Fruit fly (Drosophila melanogaster): ENCODE data around the gene CG45065.

Gene CG45065

DNA sequence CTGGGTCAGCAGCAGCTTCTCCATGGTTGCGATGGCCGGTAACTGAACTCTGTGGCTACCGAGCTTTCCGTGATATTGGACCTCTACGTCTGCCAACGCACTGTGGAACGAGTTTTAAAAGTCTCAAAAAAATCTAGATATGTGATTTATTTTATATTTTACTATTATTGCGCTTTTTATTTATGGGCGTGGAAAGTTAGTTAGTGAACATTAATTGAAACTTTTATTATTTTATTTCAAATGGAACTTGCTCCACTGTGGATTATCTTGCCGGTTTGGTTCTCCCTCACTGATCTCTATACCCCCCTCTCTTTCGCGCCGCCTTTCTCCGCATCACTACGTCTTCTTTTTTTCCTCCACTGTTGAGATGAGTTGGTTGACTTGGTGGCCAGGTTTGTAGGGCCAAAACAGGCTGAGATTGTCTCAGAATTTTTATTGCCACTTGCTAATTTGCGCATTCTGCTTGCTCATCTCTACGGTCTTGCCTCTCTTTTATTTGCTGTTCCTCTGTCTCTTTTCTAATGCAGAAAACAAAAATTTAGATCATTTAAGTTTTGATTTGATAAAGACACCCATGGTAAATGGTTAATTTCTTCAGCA, 33.5 kb downstream of the CG45065 start, which contains the start of gene CG9522 (continued):
- TF ChIP-seq dl (GFP tag; optimal IDR thresholded peaks at IDR 0.05; ENCODE audit: insufficient read depth in 1 of 2, partially characterized antibody in 2 of 2) (no peak), Mio (GFP tag; optimal IDR thresholded peaks at IDR 0.05) (no peak), Dif (GFP tag; optimal IDR thresholded peaks at IDR 0.05; ENCODE audit: partially characterized antibody) (no peak), Jra (GFP tag; optimal IDR thresholded peaks at IDR 0.05) (no peak), woc (GFP tag; optimal IDR thresholded peaks at IDR 0.05) (peak; percentile 62)

- TF ChIP-seq rgr (GFP tag; optimal IDR thresholded peaks at IDR 0.05) (no peak), Sp1 (GFP tag; optimal IDR thresholded peaks at IDR 0.05) (no peak), HLH106 (tag; optimal IDR thresholded peaks at IDR 0.05) (no peak), foxo (GFP tag; optimal IDR thresholded peaks at IDR 0.05) (peak in 1 of 2 experiments; percentile 5), Abd-B (GFP tag; optimal IDR thresholded peaks at IDR 0.05) (no peak), fru (GFP tag; optimal IDR thresholded peaks at IDR 0.05) (no peak), tai (GFP tag; optimal IDR thresholded peaks at IDR 0.05) (no peak), CrebA (GFP tag; optimal IDR thresholded peaks at IDR 0.05; ENCODE audit: borderline replicate concordance) (no peak), N (GFP tag; optimal IDR thresholded peaks at IDR 0.05) (no peak), jim (GFP tag; optimal IDR thresholded peaks at IDR 0.05) (no peak), Rel (GFP tag; optimal IDR thresholded peaks at IDR 0.05) (no peak), Rel (tag; optimal IDR thresholded peaks at IDR 0.05) (no peak), h (GFP tag; optimal IDR thresholded peaks at IDR 0.05) (peak; percentile 10)
Measured at dm6 chrX:14846116-14846614, 36.2 kb downstream of the CG45065 start.

DNA sequence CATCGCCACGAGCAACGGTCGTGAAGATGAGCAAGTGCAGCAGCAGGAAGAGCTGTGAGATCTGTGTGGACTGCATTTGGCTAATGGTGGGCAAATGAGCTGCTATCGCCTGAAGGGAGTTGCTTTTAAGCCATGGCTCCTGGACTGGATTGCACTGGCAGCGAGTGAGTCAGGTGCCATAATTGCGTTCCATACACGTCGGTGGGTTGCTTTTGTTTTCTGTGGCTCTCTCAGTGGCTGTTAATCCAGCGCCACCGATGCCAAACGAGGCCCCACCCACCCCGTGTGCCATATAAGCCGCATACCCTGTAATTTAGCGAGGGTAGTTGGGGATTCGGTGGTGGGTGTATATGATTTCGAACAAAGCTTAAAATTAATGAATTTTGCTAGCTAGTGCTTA, 37.7 kb downstream of the CG45065 start, which contains the start of gene CG12539:
Gene CG12539, minus strand, starts transcription at position 101 of the 400 bp plus-strand sequence.
- TF ChIP-seq sv (GFP tag; optimal IDR thresholded peaks at IDR 0.05), result no peak
- TF ChIP-seq Vsx2 (GFP tag; optimal IDR thresholded peaks at IDR 0.05; ENCODE audit: partially characterized antibody), result no peak
- TF ChIP-seq sage (GFP tag; optimal IDR thresholded peaks at IDR 0.05), result no peak
- TF ChIP-seq Dif (GFP tag; optimal IDR thresholded peaks at IDR 0.05; ENCODE audit: partially characterized antibody), result no peak
- TF ChIP-seq Sp1 (GFP tag; optimal IDR thresholded peaks at IDR 0.05), result no peak
- TF ChIP-seq dmrt93B (GFP tag; optimal IDR thresholded peaks at IDR 0.05), result no peak
- no peak for TF ChIP-seq rgr (GFP tag; optimal IDR thresholded peaks at IDR 0.05)
- TF ChIP-seq CrebA (GFP tag; optimal IDR thresholded peaks at IDR 0.05; ENCODE audit: borderline replicate concordance), result no peak
- no peak for TF ChIP-seq HLH106 (tag; optimal IDR thresholded peaks at IDR 0.05)
- TF ChIP-seq Abd-B (GFP tag; optimal IDR thresholded peaks at IDR 0.05), result no peak
- TF ChIP-seq Hr83 (GFP tag; optimal IDR thresholded peaks at IDR 0.05; ENCODE audit: poor library complexity, severe bottlenecking), result no peak
- no peak for TF ChIP-seq Rel (GFP tag; optimal IDR thresholded peaks at IDR 0.05)
- TF ChIP-seq Rel (tag; optimal IDR thresholded peaks at IDR 0.05), result no peak
- no peak for TF ChIP-seq N (GFP tag; optimal IDR thresholded peaks at IDR 0.05)
- no peak for TF ChIP-seq lola (GFP tag; optimal IDR thresholded peaks at IDR 0.05)
- TF ChIP-seq h (GFP tag; optimal IDR thresholded peaks at IDR 0.05), result no peak
- no peak for TF ChIP-seq Jra (GFP tag; optimal IDR thresholded peaks at IDR 0.05)
- no peak for TF ChIP-seq br (GFP tag; optimal IDR thresholded peaks at IDR 0.05)

dm6 chrX:14841893-14842505, 40.4 kb downstream of the CG45065 start:
- no peak for TF ChIP-seq Hr83 (GFP tag; optimal IDR thresholded peaks at IDR 0.05; ENCODE audit: poor library complexity, severe bottlenecking)

DNA sequence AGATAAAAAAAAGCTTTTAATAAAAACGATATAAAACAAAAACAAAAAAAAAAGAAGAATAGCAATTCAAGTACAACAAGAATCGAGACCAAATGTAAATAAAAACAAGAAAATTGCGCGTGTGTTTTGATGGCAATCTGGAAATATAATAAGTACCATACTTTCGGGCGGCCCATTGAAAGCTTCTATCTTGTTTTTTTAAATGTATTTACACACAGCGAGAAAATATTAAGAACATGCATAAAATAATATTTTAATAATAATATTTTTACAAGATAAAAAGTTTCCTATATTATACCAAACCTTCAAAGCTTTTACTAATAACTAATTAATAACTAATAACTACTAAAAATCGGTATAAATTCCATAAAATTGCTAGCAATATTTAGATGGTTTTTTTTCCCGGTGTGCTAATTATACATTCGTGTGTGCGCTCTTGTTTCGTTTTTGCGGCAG, 41.9 kb downstream of the CG45065 start:
- TF ChIP-seq foxo (GFP tag; optimal IDR thresholded peaks at IDR 0.05) (peak in 1 of 2 experiments; percentile 44), usp (GFP tag; optimal IDR thresholded peaks at IDR 0.05) (no peak), rgr (GFP tag; optimal IDR thresholded peaks at IDR 0.05) (peak; percentile 2), Sp1 (GFP tag; optimal IDR thresholded peaks at IDR 0.05) (peak; percentile 52), HLH106 (tag; optimal IDR thresholded peaks at IDR 0.05) (peak; percentile 50), brk (GFP tag; optimal IDR thresholded peaks at IDR 0.05) (no peak), OdsH (GFP tag; optimal IDR thresholded peaks at IDR 0.05) (peak; percentile 23), Rel (GFP tag; optimal IDR thresholded peaks at IDR 0.05) (no peak), Rel (tag; optimal IDR thresholded peaks at IDR 0.05) (no peak)
